Fruit fly (Drosophila melanogaster) whole organism, embryonic: Measurements from ENCODE around the gene kat80.
A peak's percentile ranks its signal among the peaks of the same experiment; 100 is the strongest.

Experiments used
- Atf6 ChIP-seq: fragments of 200-800 bp; sonication (Bioruptor generic); IDR thresholded peaks from 2 replicates; pipeline ENCODE4 v1.3.6; 2022; ENCODE audit warnings: missing biosample characterization, missing genetic modification characterization
- BEAF-32 ChIP-seq: fragments of 200-800 bp; sonication (Bioruptor generic); optimal IDR thresholded peaks from 3 replicates; lab custom pipeline; 2017; ENCODE audit warnings: missing biosample characterization, missing genetic modification characterization, mild to moderate bottlenecking, moderate library complexity, missing genetic modification reagents
- Bdp1 ChIP-seq: fragments of 200-800 bp; sonication (Bioruptor generic); optimal IDR thresholded peaks from 3 replicates; lab custom pipeline; 2016; ENCODE audit warnings: missing biosample characterization, missing genetic modification characterization
- Bgb ChIP-seq: fragments of 200-800 bp; sonication (Bioruptor generic); IDR thresholded peaks from 2 replicates; pipeline ENCODE4 v1.3.6; 2022; ENCODE audit warnings: missing biosample characterization, missing genetic modification characterization; ENCODE audit not compliant: partially characterized antibody
- C15 ChIP-seq: fragments of 200-800 bp; sonication (Bioruptor generic); IDR thresholded peaks from 3 replicates; pipeline ENCODE4 v1.3.6; 2022; ENCODE audit warnings: missing biosample characterization, missing genetic modification characterization
- CG10462 ChIP-seq: fragments of 200-800 bp; sonication (Bioruptor generic); optimal IDR thresholded peaks from 2 replicates; lab custom pipeline; 2016; ENCODE audit warnings: missing biosample characterization, missing genetic modification characterization
- CG10543 ChIP-seq: fragments of 200-800 bp; sonication (Bioruptor generic); optimal IDR thresholded peaks from 3 replicates; lab custom pipeline; 2017; ENCODE audit warnings: missing biosample characterization, mild to moderate bottlenecking, missing genetic modification characterization, moderate library complexity
- CG11696 ChIP-seq: fragments of 200-800 bp; sonication (Bioruptor generic); IDR thresholded peaks from 2 replicates; pipeline ENCODE4 v1.3.6; 2022; ENCODE audit warnings: missing biosample characterization, missing genetic modification characterization
- CG12219 ChIP-seq: fragments of 200-800 bp; sonication (Bioruptor generic); optimal IDR thresholded peaks from 3 replicates; lab custom pipeline; 2018; ENCODE audit warnings: missing biosample characterization, mild to moderate bottlenecking, missing genetic modification characterization
- CG12236 ChIP-seq: fragments of 200-800 bp; sonication (Bioruptor generic); optimal IDR thresholded peaks from 2 replicates; lab custom pipeline; 2016; ENCODE audit warnings: missing biosample characterization, missing genetic modification characterization
- CG12391 ChIP-seq: fragments of 200-800 bp; sonication (Bioruptor generic); optimal IDR thresholded peaks from 3 replicates; lab custom pipeline; 2018; ENCODE audit warnings: missing biosample characterization, mild to moderate bottlenecking, missing genetic modification characterization, moderate library complexity
- CG14965 ChIP-seq: fragments of 200-800 bp; sonication (Bioruptor generic); optimal IDR thresholded peaks from 2 replicates; lab custom pipeline; 2016; ENCODE audit warnings: missing biosample characterization, missing genetic modification characterization, borderline replicate concordance
- CG1602 ChIP-seq: fragments of 200-800 bp; sonication (Bioruptor generic); optimal IDR thresholded peaks from 3 replicates; lab custom pipeline; 2016; ENCODE audit warnings: missing biosample characterization, missing genetic modification characterization
- CG16815 ChIP-seq: fragments of 200-800 bp; sonication (Bioruptor generic); optimal IDR thresholded peaks from 3 replicates; lab custom pipeline; 2017; ENCODE audit warnings: missing biosample characterization, mild to moderate bottlenecking, missing genetic modification characterization
- CG2116 ChIP-seq: fragments of 200-800 bp; sonication (Bioruptor generic); optimal IDR thresholded peaks from 3 replicates; lab custom pipeline; 2018; ENCODE audit warnings: missing biosample characterization, mild to moderate bottlenecking, missing genetic modification characterization
- CG31441 ChIP-seq: fragments of 200-800 bp; sonication (Bioruptor generic); IDR thresholded peaks from 2 replicates; pipeline ENCODE4 v1.3.6; 2022; ENCODE audit warnings: missing biosample characterization, missing genetic modification characterization
- CG32532 ChIP-seq: fragments of 200-800 bp; sonication (Bioruptor generic); IDR thresholded peaks from 2 replicates; pipeline ENCODE4 v1.3.6; 2022; ENCODE audit warnings: missing biosample characterization, missing genetic modification characterization
- CG3726 ChIP-seq: fragments of 200-800 bp; sonication (Bioruptor generic); IDR thresholded peaks from 3 replicates; pipeline ENCODE4, ENCODE4 v1.3.6; 2022; ENCODE audit warnings: missing biosample characterization, missing genetic modification characterization
- CG4282 ChIP-seq: fragments of 200-800 bp; sonication (Bioruptor generic); optimal IDR thresholded peaks from 2 replicates; lab custom pipeline; 2016; ENCODE audit warnings: missing biosample characterization, missing genetic modification characterization
- CG6854 ChIP-seq: fragments of 200-800 bp; sonication (Bioruptor generic); optimal IDR thresholded peaks from 3 replicates; lab custom pipeline; 2017; ENCODE audit warnings: missing biosample characterization, mild to moderate bottlenecking, missing genetic modification characterization
- CG9437 ChIP-seq: fragments of 200-800 bp; sonication (Bioruptor generic); optimal IDR thresholded peaks from 2 replicates; lab custom pipeline; 2018; ENCODE audit warnings: missing biosample characterization, mild to moderate bottlenecking, missing genetic modification characterization
- CG9727 ChIP-seq: fragments of 200-800 bp; sonication (Bioruptor generic); optimal IDR thresholded peaks from 3 replicates; lab custom pipeline; 2017; ENCODE audit warnings: missing biosample characterization, mild to moderate bottlenecking, missing genetic modification characterization
- Drgx ChIP-seq: fragments of 200-800 bp; sonication (Bioruptor generic); IDR thresholded peaks from 2 replicates; pipeline ENCODE4 v1.3.6; 2022; ENCODE audit warnings: missing biosample characterization, missing genetic modification characterization
- E2f2 ChIP-seq: fragments of 200-800 bp; sonication (Bioruptor generic); IDR thresholded peaks from 2 replicates; pipeline ENCODE4 v1.3.6; 2022; ENCODE audit warnings: missing biosample characterization, missing genetic modification characterization
- Fer3 ChIP-seq: fragments of 200-800 bp; sonication (Bioruptor generic); optimal IDR thresholded peaks from 2 replicates; lab custom pipeline; 2018; ENCODE audit warnings: missing biosample characterization, mild to moderate bottlenecking, missing genetic modification characterization, moderate library complexity
- HLHmδ ChIP-seq: fragments of 200-800 bp; sonication (Bioruptor generic); optimal IDR thresholded peaks from 2 replicates; lab custom pipeline; 2018; ENCODE audit warnings: missing biosample characterization, mild to moderate bottlenecking, missing genetic modification characterization, moderate library complexity
- Med ChIP-seq: fragments of 200-800 bp; sonication (Bioruptor generic); peaks from one replicate; lab custom pipeline; 2016; ENCODE audit warnings: missing biosample characterization, missing genetic modification characterization, mild to moderate bottlenecking, inconsistent platforms, moderate library complexity
- Mrtf ChIP-seq: fragments of 200-800 bp; sonication (Bioruptor generic); IDR thresholded peaks from 3 replicates; pipeline ENCODE4 v1.3.6; 2022; ENCODE audit warnings: missing biosample characterization, missing genetic modification characterization
- NFAT ChIP-seq: fragments of 200-800 bp; sonication (Bioruptor generic); IDR thresholded peaks from 2 replicates; pipeline ENCODE4 v1.3.6; 2022; ENCODE audit warnings: missing biosample characterization, missing genetic modification characterization
- Ravus ChIP-seq: fragments of 200-800 bp; sonication (Bioruptor generic); IDR thresholded peaks from 2 replicates; pipeline ENCODE4 v1.3.6; 2022; ENCODE audit warnings: missing biosample characterization, missing genetic modification characterization
- TFAM ChIP-seq: fragments of 200-800 bp; sonication (Bioruptor generic); optimal IDR thresholded peaks from 2 replicates; lab custom pipeline; 2017; ENCODE audit warnings: missing biosample characterization, missing genetic modification characterization, inconsistent platforms
- Usf ChIP-seq: fragments of 200-800 bp; sonication (Bioruptor generic); optimal IDR thresholded peaks from 2 replicates; lab custom pipeline; 2017; ENCODE audit warnings: missing genotype, missing biosample characterization, missing genetic modification characterization
- ac ChIP-seq: fragments of 200-800 bp; sonication (Bioruptor generic); optimal IDR thresholded peaks from 3 replicates; lab custom pipeline; 2017; ENCODE audit warnings: missing biosample characterization, mild to moderate bottlenecking, missing genetic modification characterization
- az2 ChIP-seq: fragments of 200-800 bp; sonication (Bioruptor generic); optimal IDR thresholded peaks from 3 replicates; lab custom pipeline; 2016; ENCODE audit warnings: missing biosample characterization, missing genetic modification characterization
- bowl ChIP-seq: fragments of 200-800 bp; sonication (Bioruptor generic); IDR thresholded peaks from 2 replicates; pipeline ENCODE4 v1.3.6; 2022; ENCODE audit warnings: missing biosample characterization, missing genetic modification characterization
- dan ChIP-seq: fragments of 200-800 bp; sonication (Bioruptor generic); IDR thresholded peaks from 2 replicates; pipeline ENCODE4 v1.3.6; 2022; ENCODE audit warnings: missing biosample characterization, missing genetic modification characterization
- disco-r ChIP-seq: fragments of 200-800 bp; sonication (Bioruptor generic); optimal IDR thresholded peaks from 2 replicates; lab custom pipeline; 2016; ENCODE audit warnings: missing biosample characterization, missing genetic modification characterization
- emc ChIP-seq: fragments of 200-800 bp; sonication (Bioruptor generic); optimal IDR thresholded peaks from 2 replicates; lab custom pipeline; 2016; ENCODE audit warnings: missing biosample characterization, missing genetic modification characterization
- ems ChIP-seq: fragments of 200-800 bp; sonication (Bioruptor generic); optimal IDR thresholded peaks from 3 replicates; lab custom pipeline; 2016; ENCODE audit warnings: missing biosample characterization, missing genetic modification characterization
- esg ChIP-seq: fragments of 200-800 bp; sonication (Bioruptor generic); conservative IDR thresholded peaks from 2 replicates; pipeline ENCODE4 v1.3.6; 2022; ENCODE audit warnings: missing biosample characterization, missing genetic modification characterization
- grau ChIP-seq: fragments of 200-800 bp; optimal IDR thresholded peaks from 3 replicates; lab custom pipeline; 2019; ENCODE audit warnings: missing biosample characterization, mild to moderate bottlenecking, missing genetic modification characterization, moderate library complexity
- insv ChIP-seq, 2 experiments: fragments of 200-800 bp; sonication (Bioruptor generic); optimal IDR thresholded peaks; 3 replicates each; lab custom pipeline; 2016 to 2018; ENCODE audit warnings: missing biosample characterization in 2 of 2, missing genetic modification characterization in 2 of 2
- ken ChIP-seq: fragments of 200-800 bp; sonication (Bioruptor generic); IDR thresholded peaks from 3 replicates; pipeline ENCODE4 v1.3.6; 2022; ENCODE audit warnings: missing biosample characterization, missing genetic modification characterization
- lmd ChIP-seq: fragments of 200-800 bp; sonication (Bioruptor generic); IDR thresholded peaks from 2 replicates; pipeline ENCODE4 v1.3.6; 2022; ENCODE audit warnings: missing biosample characterization, missing genetic modification characterization
- nerfin-2 ChIP-seq: fragments of 200-800 bp; sonication (Bioruptor generic); IDR thresholded peaks from 2 replicates; pipeline ENCODE4 v1.3.6; 2022; ENCODE audit warnings: missing biosample characterization, missing genetic modification characterization; ENCODE audit not compliant: partially characterized antibody
- pb ChIP-seq: fragments of 200-800 bp; sonication (Bioruptor generic); optimal IDR thresholded peaks from 3 replicates; lab custom pipeline; 2016; ENCODE audit warnings: missing biosample characterization, missing genetic modification characterization
- phol ChIP-seq: fragments of 200-800 bp; sonication (Bioruptor generic); optimal IDR thresholded peaks from 3 replicates; lab custom pipeline; 2018; ENCODE audit warnings: missing biosample characterization, mild to moderate bottlenecking, missing genetic modification characterization, moderate library complexity
- so ChIP-seq: fragments of 200-800 bp; sonication (Bioruptor generic); IDR thresholded peaks from 3 replicates; pipeline ENCODE4 v1.3.6; 2022; ENCODE audit warnings: missing biosample characterization, missing genetic modification characterization
- sqz ChIP-seq: fragments of 200-800 bp; sonication (Bioruptor generic); optimal IDR thresholded peaks from 3 replicates; lab custom pipeline; 2018; ENCODE audit warnings: missing biosample characterization, mild to moderate bottlenecking, missing genetic modification characterization
- tup ChIP-seq: fragments of 200-800 bp; sonication (Bioruptor generic); optimal IDR thresholded peaks from 2 replicates; lab custom pipeline; 2016; ENCODE audit warnings: missing biosample characterization, mild to moderate bottlenecking, missing genetic modification characterization, moderate library complexity
- wor ChIP-seq: fragments of 200-800 bp; sonication (Bioruptor generic); IDR thresholded peaks from 2 replicates; pipeline ENCODE4 v1.3.6; 2022; ENCODE audit warnings: missing biosample characterization, missing genetic modification characterization
- yki ChIP-seq: fragments of >200 bp; optimal IDR thresholded peaks from 3 replicates; lab custom pipeline; 2018

kat80 gene

dm6 chrX:16270795-16271194 is 5.2 kb downstream of the kat80 start, which contains the start of gene Mfe2 (continued):
- TF ChIP-seq pb (GFP tag; lab: Kevin White, UChicago) = no peak
- no peak for TF ChIP-seq Mrtf (GFP tag; lab: Robert Waterston, UW)
- peak; percentile 46 for TF ChIP-seq CG12391 (tag; lab: Kevin White, UChicago)
- no peak for TF ChIP-seq CG9437 (GFP tag; lab: Kevin White, UChicago)
- TF ChIP-seq C15 (GFP tag; lab: Robert Waterston, UW) = no peak
- peak; percentile 54 for TF ChIP-seq ems (GFP tag; lab: Kevin White, UChicago)
- TF ChIP-seq wor = no peak; the same call in 1 of the 2 replicates
- TF ChIP-seq CG32532 (GFP tag; lab: Robert Waterston, UW) = peak; percentile 44; the same call in 1 of the 2 replicates
- TF ChIP-seq CG4282 = peak; percentile 70
- TF ChIP-seq Usf = peak; percentile 32
- TF ChIP-seq so (GFP tag; lab: Robert Waterston, UW) = 0 out of 3 replicates have a peak, but pooled peaks have one; percentile 9
- no peak for TF ChIP-seq ac
- peak; percentile 64 for TF ChIP-seq CG10543 (GFP tag; lab: Kevin White, UChicago)
- TF ChIP-seq nerfin-2 = 0 out of 2 replicates have a peak, but pooled peaks have one; percentile 15
- peak; percentile 11 for TF ChIP-seq az2 (GFP tag; lab: Kevin White, UChicago)
- TF ChIP-seq grau (tag; lab: Kevin White, UChicago) = peak; percentile 48
- peak in 1 of 2 experiments; percentile 56 for TF ChIP-seq insv (GFP tag; optimal IDR thresholded peaks at IDR 0.05; lab: Kevin White, UChicago)
- no peak for TF ChIP-seq HLHmδ
- TF ChIP-seq CG11696 (GFP tag; lab: Robert Waterston, UW) = no peak
- peak; percentile 65 for TF ChIP-seq CG2116 (GFP tag; lab: Kevin White, UChicago)
- peak; percentile 65 for TF ChIP-seq Bgb (GFP tag; lab: Robert Waterston, UW)
- peak; percentile 61 for TF ChIP-seq E2f2 (GFP tag; lab: Robert Waterston, UW)
- no peak for TF ChIP-seq esg (GFP tag; lab: Robert Waterston, UW)
- TF ChIP-seq Bdp1 = no peak
- no peak for TF ChIP-seq TFAM
- TF ChIP-seq disco-r (GFP tag; lab: Kevin White, UChicago) = peak; percentile 2
- TF ChIP-seq Atf6 (GFP tag; lab: Robert Waterston, UW) = no peak
- TF ChIP-seq bowl (GFP tag; lab: Robert Waterston, UW) = no peak
- TF ChIP-seq dan (GFP tag; lab: Robert Waterston, UW) = no peak
- no peak for TF ChIP-seq CG3726 (GFP tag; lab: Robert Waterston, UW)
- peak; percentile 69 for TF ChIP-seq NFAT (GFP tag; lab: Robert Waterston, UW)
- TF ChIP-seq Drgx = peak; percentile 28; the same call in 1 of the 2 replicates
- TF ChIP-seq emc (GFP tag; lab: Kevin White, UChicago) = peak; percentile 1
- TF ChIP-seq BEAF-32 (GFP tag; lab: Kevin White, UChicago) = peak; percentile 60
- TF ChIP-seq CG16815 = peak; percentile 26
- peak; percentile 72 for TF ChIP-seq ken (GFP tag; lab: Robert Waterston, UW)
- TF ChIP-seq sqz (GFP tag; lab: Kevin White, UChicago) = no peak
- TF ChIP-seq CG12236 (GFP tag; lab: Kevin White, UChicago) = no peak
- no peak for TF ChIP-seq CG31441 (GFP tag; lab: Robert Waterston, UW)
- TF ChIP-seq tup (GFP tag; lab: Kevin White, UChicago) = no peak
- no peak for TF ChIP-seq CG12219 (GFP tag; lab: Kevin White, UChicago)
- TF ChIP-seq lmd (GFP tag; lab: Robert Waterston, UW) = peak; percentile 33; the same call in 1 of the 2 replicates
- TF ChIP-seq CG1602 (GFP tag; lab: Kevin White, UChicago) = peak; percentile 26
- no peak for TF ChIP-seq yki (lab: Kevin White, UChicago)
- no peak for TF ChIP-seq Fer3 (tag; lab: Kevin White, UChicago)
- TF ChIP-seq CG10462 (GFP tag; lab: Kevin White, UChicago) = no peak
- TF ChIP-seq Ravus (GFP tag; lab: Robert Waterston, UW) = no peak
- peak; percentile 96 for TF ChIP-seq Med
- TF ChIP-seq CG6854 (GFP tag; lab: Kevin White, UChicago) = no peak
- no peak for TF ChIP-seq CG9727 (GFP tag; lab: Kevin White, UChicago)
- peak; percentile 61 for TF ChIP-seq phol (tag; lab: Kevin White, UChicago)
- TF ChIP-seq CG14965 (GFP tag; lab: Kevin White, UChicago) = no peak
